Fruit fly (Drosophila melanogaster): ENCODE measurements around the gene Tre1.

- TF ChIP-seq ttk (optimal IDR thresholded peaks at IDR 0.05) (no peak), h (optimal IDR thresholded peaks at IDR 0.05) (no peak), Myc (optimal IDR thresholded peaks at IDR 0.05) (no peak), insv (optimal IDR thresholded peaks at IDR 0.05) (no peak), psq (optimal IDR thresholded peaks at IDR 0.05) (no peak), Sin3A (optimal IDR thresholded peaks at IDR 0.05) (no peak)
Observed at dm6 chrX:5671537-5672029, 8.2 kb downstream of the Tre1 start, which contains the start of gene Rab18.

Measured in Kc167 (cell line).